Worm (Caenorhabditis elegans): ENCODE data around the gene copb-1.
"Not testable (repeated sequence)": the region's sequence is repeated elsewhere in the genome, so short reads cannot be mapped to it uniquely, and the experiment has no call there.

Gene copb-1

ce11 chrII:3126341-3126740 is 47.7 kb downstream of the copb-1 start, which contains the start of gene ins-19:
ins-19 (minus strand) TSS chrII:3126441.
- TF ChIP-seq skn-1 (tag; optimal IDR thresholded peaks at IDR 0.05): no peak
- TF ChIP-seq elt-3 (tag; optimal IDR thresholded peaks at IDR 0.05): no peak
- TF ChIP-seq crh-2 (tag; optimal IDR thresholded peaks at IDR 0.05): no peak
- no peak for TF ChIP-seq zag-1 (tag; optimal IDR thresholded peaks at IDR 0.05)
- no peak for TF ChIP-seq lin-39 (tag; optimal IDR thresholded peaks at IDR 0.05)
- TF ChIP-seq nhr-6 (tag; optimal IDR thresholded peaks at IDR 0.05): no peak

DNA sequence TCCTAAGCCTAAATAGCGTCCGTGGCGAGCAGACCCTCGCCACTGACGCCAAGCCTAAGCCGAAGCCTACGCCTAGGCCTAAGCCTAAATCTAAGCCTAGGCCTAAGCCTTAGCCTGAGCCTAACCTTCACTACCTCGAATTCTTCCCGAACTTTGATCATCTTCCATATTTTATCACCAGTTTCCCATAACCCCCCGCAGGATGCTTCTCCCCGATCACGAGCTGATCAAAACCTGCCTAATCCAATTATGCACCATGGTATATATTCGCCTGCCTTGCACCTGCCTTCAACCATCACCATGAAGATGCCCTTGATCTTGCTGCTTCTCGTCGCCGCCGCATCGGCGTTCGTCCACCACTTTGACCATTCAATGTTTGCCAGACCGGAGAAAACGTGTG is 48.1 kb downstream of the copb-1 start, which contains the start of gene ins-31:
ins-31 (plus strand) TSS at position 301 of the 400 bp plus-strand sequence.
- not testable (repeated sequence) for TF ChIP-seq crh-2, nhr-23, nhr-21 (tag; optimal IDR thresholded peaks at IDR 0.05)

DNA sequence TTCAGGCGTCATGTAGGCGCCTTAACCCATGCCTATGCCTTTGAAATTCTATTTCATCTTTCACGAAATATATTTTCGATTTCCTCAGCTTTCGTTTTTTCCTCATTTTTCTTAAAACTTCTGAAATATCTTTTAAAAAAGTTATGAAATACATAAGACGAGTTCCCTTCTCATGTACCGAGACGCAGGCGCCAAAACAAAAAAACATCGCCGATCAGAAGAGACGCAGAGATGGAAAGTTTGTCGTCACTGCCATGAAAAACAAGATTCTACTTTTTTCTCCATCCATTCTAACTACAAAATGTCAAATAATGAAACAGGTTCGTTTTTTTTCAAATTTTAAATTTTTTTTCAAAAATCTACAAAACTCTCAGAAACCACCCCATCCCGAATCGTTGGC is 50.4 kb downstream of the copb-1 start, which contains the start of gene chil-24:
chil-24 (plus strand) TSS at position 156 of the 400 bp plus-strand sequence.
- TF ChIP-seq ztf-4 (tag; optimal IDR thresholded peaks at IDR 0.05): no peak
- TF ChIP-seq sma-9 (GFP tag; optimal IDR thresholded peaks at IDR 0.05): peak; percentile 7
- TF ChIP-seq sma-9 (tag; optimal IDR thresholded peaks at IDR 0.05): no peak
- peak; percentile 16 for TF ChIP-seq unc-55 (GFP tag; optimal IDR thresholded peaks at IDR 0.05)
- no peak for TF ChIP-seq R02D3.7 (tag; optimal IDR thresholded peaks at IDR 0.05)

DNA sequence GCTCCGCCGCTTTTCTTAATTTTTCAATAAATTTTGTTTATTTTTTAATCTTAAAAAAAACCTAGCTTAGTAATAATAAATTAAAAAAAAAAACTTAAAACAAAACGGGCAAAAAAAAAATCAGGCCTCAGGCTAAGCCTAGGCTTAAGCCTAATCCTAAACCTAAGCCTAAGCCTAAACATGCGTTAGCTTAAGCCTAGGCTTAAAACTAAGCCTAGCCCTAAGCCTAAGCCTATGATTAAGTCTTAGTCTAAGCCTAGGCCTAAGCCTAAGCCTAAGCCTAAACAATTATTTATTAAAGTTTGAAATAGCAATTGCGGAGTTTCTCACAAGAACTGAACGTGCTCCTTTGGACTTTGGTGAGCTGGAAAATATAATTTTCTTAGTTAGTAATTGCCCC is 56.7 kb downstream of the copb-1 start:
- TF ChIP-seq F13H6.1 (tag; optimal IDR thresholded peaks at IDR 0.05) (no peak), blmp-1 (tag; optimal IDR thresholded peaks at IDR 0.05; ENCODE audit: insufficient read depth) (no peak), sem-4 (tag; optimal IDR thresholded peaks at IDR 0.05) (no peak), ceh-82 (tag; optimal IDR thresholded peaks at IDR 0.05) (no peak), ztf-4 (tag; optimal IDR thresholded peaks at IDR 0.05) (no peak), elt-1 (tag; optimal IDR thresholded peaks at IDR 0.05) (no peak)

All from whole organism, L2 larva.